Worm (Caenorhabditis elegans): ENCODE data around the gene C39E9.7.
A peak's percentile ranks its signal among the peaks of the same experiment; 100 is the strongest.

C39E9.7 gene

DNA sequence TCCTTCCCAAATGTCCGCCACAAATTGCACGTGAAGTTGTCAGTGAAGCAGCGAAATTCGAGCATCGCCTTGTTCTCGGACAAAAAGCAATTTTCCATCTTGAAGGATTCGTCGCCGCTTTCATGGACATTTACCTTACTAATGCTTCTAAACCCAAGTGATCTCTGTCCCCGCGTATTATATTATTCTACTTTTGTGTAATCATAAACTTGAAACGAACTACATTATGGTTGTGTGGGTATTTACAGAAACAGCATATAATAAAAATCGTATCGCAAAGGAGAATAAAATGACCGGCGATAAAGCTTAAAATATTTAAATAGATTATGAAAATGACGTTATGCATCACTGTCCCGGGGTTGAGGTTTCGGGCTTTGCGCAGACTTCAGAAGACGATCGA is 20.3 kb upstream of the C39E9.7 start:
- 0 out of 2 replicates have a peak, but pooled peaks have one; percentile 16 for TF ChIP-seq madf-3 (GFP tag; IDR thresholded peaks at IDR 0.05)
- no peak for TF ChIP-seq zim-3 (tag; optimal IDR thresholded peaks at IDR 0.05)
- no peak for TF ChIP-seq nhr-120 (GFP tag; IDR thresholded peaks at IDR 0.05)
- TF ChIP-seq attf-3 (GFP tag; conservative IDR thresholded peaks at IDR 0.05) = peak; percentile 35; the same call in 1 of the 2 replicates
- TF ChIP-seq snpc-4 (GFP tag; optimal IDR thresholded peaks at IDR 0.05) = no peak
- TF ChIP-seq snpc-4 (tag; optimal IDR thresholded peaks at IDR 0.05) = peak in 2 of 4 experiments; percentile 47 to 53
- peak; percentile 1 for TF ChIP-seq T26A5.8 (tag; optimal IDR thresholded peaks at IDR 0.05)
- no peak for TF ChIP-seq cebp-1 (GFP tag; IDR thresholded peaks at IDR 0.05)
- peak; percentile 34 for TF ChIP-seq cebp-1 (tag; optimal IDR thresholded peaks at IDR 0.05)
- no peak for TF ChIP-seq hlh-12 (tag; optimal IDR thresholded peaks at IDR 0.05)
- no peak for TF ChIP-seq mcd-1 (GFP tag; IDR thresholded peaks at IDR 0.05)
- no peak for TF ChIP-seq B0019.2 (GFP tag; conservative IDR thresholded peaks at IDR 0.05)
- TF ChIP-seq repo-1 (tag; optimal IDR thresholded peaks at IDR 0.05) = peak; percentile 34
- TF ChIP-seq mes-4 (tag; optimal IDR thresholded peaks at IDR 0.05) = no peak
- TF ChIP-seq zfh-2 (GFP tag; conservative IDR thresholded peaks at IDR 0.05) = no peak
- no peak for TF ChIP-seq ama-1 (optimal IDR thresholded peaks at IDR 0.05)
- TF ChIP-seq ama-1 (GFP tag; optimal IDR thresholded peaks at IDR 0.05) = peak in 1 of 2 experiments; percentile 90
- TF ChIP-seq Y67H2A.10 (GFP tag; conservative IDR thresholded peaks at IDR 0.05) = no peak
- peak; percentile 68; the same call in 1 of the 2 replicates for TF ChIP-seq lin-26 (GFP tag; IDR thresholded peaks at IDR 0.05)
- peak; percentile 86 for TF ChIP-seq F49E8.2 (tag; optimal IDR thresholded peaks at IDR 0.05; ENCODE audit: insufficient read depth)
- TF ChIP-seq lsy-27 (tag; optimal IDR thresholded peaks at IDR 0.05; ENCODE audit: borderline replicate concordance, insufficient read depth) = no peak
- no peak for TF ChIP-seq ztf-22 (GFP tag; optimal IDR thresholded peaks at IDR 0.05)
- 0 out of 2 replicates have a peak, but pooled peaks have one; percentile 13 for TF ChIP-seq Y95B8A.8 (GFP tag; IDR thresholded peaks at IDR 0.05)
- TF ChIP-seq egrh-3 (GFP tag; IDR thresholded peaks at IDR 0.05) = no peak
- no peak for TF ChIP-seq nfya-2 (GFP tag; IDR thresholded peaks at IDR 0.05)
- no peak for TF ChIP-seq B0261.1 (tag; optimal IDR thresholded peaks at IDR 0.05)
- TF ChIP-seq snpc-3.4 (tag; optimal IDR thresholded peaks at IDR 0.05) = peak; percentile 34
- peak; percentile 19 for TF ChIP-seq chd-7 (tag; optimal IDR thresholded peaks at IDR 0.05)
- peak; percentile 2 for TF ChIP-seq B0035.1 (tag; optimal IDR thresholded peaks at IDR 0.05)
- peak; percentile 60 for TF ChIP-seq ZK185.1 (tag; optimal IDR thresholded peaks at IDR 0.05; ENCODE audit: poor library complexity, severe bottlenecking)
- no peak for TF ChIP-seq lin-40 (tag; optimal IDR thresholded peaks at IDR 0.05)
- no peak for TF ChIP-seq C17E4.6 (GFP tag; IDR thresholded peaks at IDR 0.05)
- no peak; the same call in 1 of the 2 replicates for TF ChIP-seq Y53G8AR.9 (GFP tag; conservative IDR thresholded peaks at IDR 0.05)
- TF ChIP-seq Y53F4B.3 (GFP tag; IDR thresholded peaks at IDR 0.05) = no peak
- TF ChIP-seq hsf-1 (GFP tag; IDR thresholded peaks at IDR 0.05) = peak; percentile 66; the same call in 1 of the 2 replicates
- TF ChIP-seq ztf-25 (GFP tag; IDR thresholded peaks at IDR 0.05) = no peak
- peak; percentile 52; the same call in 1 of the 2 replicates for TF ChIP-seq dox-1 (GFP tag; IDR thresholded peaks at IDR 0.05)
- TF ChIP-seq athp-1 (tag; optimal IDR thresholded peaks at IDR 0.05) = peak; percentile 48
- TF ChIP-seq ztf-28 (GFP tag; IDR thresholded peaks at IDR 0.05) = no peak
- TF ChIP-seq sptf-2 (GFP tag; optimal IDR thresholded peaks at IDR 0.05) = no peak
- TF ChIP-seq F39B2.1 (GFP tag; IDR thresholded peaks at IDR 0.05) = 0 out of 2 replicates have a peak, but pooled peaks have one; percentile 17
- no peak for TF ChIP-seq aptf-2 (GFP tag; conservative IDR thresholded peaks at IDR 0.05)
- no peak for TF ChIP-seq madf-8 (GFP tag; conservative IDR thresholded peaks at IDR 0.05)
- no peak for TF ChIP-seq snpc-1.1 (tag; optimal IDR thresholded peaks at IDR 0.05; ENCODE audit: insufficient read depth)
- 0 out of 2 replicates have a peak, but pooled peaks have one; percentile 8 for TF ChIP-seq ceh-91 (GFP tag; IDR thresholded peaks at IDR 0.05)
- TF ChIP-seq Y56A3A.18 (GFP tag; IDR thresholded peaks at IDR 0.05) = no peak
- peak; percentile 18 for TF ChIP-seq snpc-1.3 (tag; optimal IDR thresholded peaks at IDR 0.05; ENCODE audit: insufficient read depth)
- no peak for TF ChIP-seq attf-6 (GFP tag; IDR thresholded peaks at IDR 0.05)
